Worm (Caenorhabditis elegans) whole organism, L4 larva: ENCODE data around the gene T23F11.11.

ENCODE experiments used
- D1046.2 ChIP-seq: fragments of 200-800 bp; sonication (Bioruptor generic); IDR thresholded peaks from 2 replicates; pipeline ENCODE4 v1.3.6; 2022; ENCODE audit warnings: missing genetic modification characterization, missing compliant biosample characterization
- F26F4.8 ChIP-seq: fragments of 200-800 bp; sonication (Bioruptor generic); conservative IDR thresholded peaks from 2 replicates; pipeline ENCODE4 v1.3.6; 2022; ENCODE audit warnings: missing genetic modification characterization, missing compliant biosample characterization
- F37D6.2 ChIP-seq: sonication (generic microtip); optimal IDR thresholded peaks from 2 replicates; lab custom pipeline; 2016; ENCODE audit warnings: mild to moderate bottlenecking, missing genetic modification characterization, missing compliant biosample characterization
- F44E2.7 ChIP-seq: fragments of 200-800 bp; sonication (Bioruptor generic); IDR thresholded peaks from 2 replicates; pipeline ENCODE4 v2.1.2; 2022; ENCODE audit warnings: missing genetic modification characterization, missing compliant biosample characterization
- T26A8.4 ChIP-seq: fragments of 200-800 bp; sonication (Bioruptor generic); IDR thresholded peaks from 2 replicates; pipeline ENCODE4 v1.3.6; 2022; ENCODE audit warnings: missing genetic modification characterization, missing compliant biosample characterization
- ZK337.2 ChIP-seq: fragments of 200-800 bp; sonication (Bioruptor generic); IDR thresholded peaks from 2 replicates; pipeline ENCODE4 v1.3.6; 2022; ENCODE audit warnings: missing genetic modification reagents, missing genetic modification characterization, missing compliant biosample characterization
- ZK546.5 ChIP-seq, 2 experiments: sonication (generic microtip); optimal IDR thresholded peaks; 2 replicates each; lab custom pipeline; 2017; ENCODE audit warnings: missing biosample characterization in 2 of 2, missing genetic modification characterization in 2 of 2
- aha-1 ChIP-seq: fragments of 150-350 bp; peaks from one replicate; lab custom pipeline; 2014; ENCODE audit warnings: missing biosample characterization, missing genetic modification characterization
- ama-1 ChIP-seq: fragments of 150-350 bp; optimal IDR thresholded peaks from 2 replicates; lab custom pipeline; 2014; ENCODE audit warnings: inconsistent platforms, mixed read lengths
- attf-4 ChIP-seq: sonication (generic microtip); optimal IDR thresholded peaks from 3 replicates; lab custom pipeline; 2017; ENCODE audit warnings: missing biosample characterization, missing genetic modification characterization
- ceh-20 ChIP-seq: fragments of 200-800 bp; sonication (Bioruptor generic); IDR thresholded peaks from 2 replicates; pipeline ENCODE4 v1.3.6; 2022; ENCODE audit warnings: missing genetic modification reagents, missing genetic modification characterization, missing compliant biosample characterization
- ceh-44 ChIP-seq: fragments of 200-800 bp; sonication (Bioruptor generic); IDR thresholded peaks from 2 replicates; pipeline ENCODE4 v1.3.6; 2022; ENCODE audit warnings: missing genetic modification reagents, missing genetic modification characterization, missing compliant biosample characterization
- ceh-62 ChIP-seq: sonication (generic microtip); optimal IDR thresholded peaks from 2 replicates; lab custom pipeline; 2017; ENCODE audit warnings: missing biosample characterization, missing genetic modification characterization
- daf-16 ChIP-seq, 3 experiments: sonication (generic microtip); optimal IDR thresholded peaks; 2 replicates each; lab custom pipeline; 2016 to 2017; ENCODE audit warnings: missing genetic modification characterization in 3 of 3, missing genetic modification reagents in 3 of 3, mild to moderate bottlenecking in 2 of 3, missing compliant biosample characterization in 2 of 3, missing biosample characterization in 1 of 3, moderate library complexity in 1 of 3
- dpl-1 ChIP-seq: fragments of 150-350 bp; optimal IDR thresholded peaks from 2 replicates; lab custom pipeline; 2014; ENCODE audit warnings: missing biosample characterization, missing genetic modification reagents, missing genetic modification characterization
- fkh-10 ChIP-seq: fragments of 150-350 bp; optimal IDR thresholded peaks from 2 replicates; lab custom pipeline; 2014; ENCODE audit warnings: missing biosample characterization, missing genetic modification reagents, missing genetic modification characterization
- gei-8 ChIP-seq: fragments of 200-800 bp; sonication (Bioruptor generic); optimal IDR thresholded peaks from 2 replicates; lab custom pipeline; 2018; ENCODE audit warnings: mild to moderate bottlenecking, missing genetic modification characterization, missing compliant biosample characterization
- hmg-1.1 ChIP-seq: fragments of 200-800 bp; sonication (Bioruptor generic); IDR thresholded peaks from 2 replicates; pipeline ENCODE4 v1.3.6; 2022; ENCODE audit warnings: missing genetic modification reagents, missing genetic modification characterization, missing compliant biosample characterization
- jun-1 ChIP-seq: fragments of 150-350 bp; optimal IDR thresholded peaks from 2 replicates; lab custom pipeline; 2014; ENCODE audit warnings: missing biosample characterization, missing genetic modification reagents, missing genetic modification characterization
- lin-1 ChIP-seq: fragments of 200-800 bp; sonication (Bioruptor generic); IDR thresholded peaks from 2 replicates; pipeline ENCODE4 v1.3.6; 2022; ENCODE audit warnings: missing genetic modification reagents, missing genetic modification characterization, missing compliant biosample characterization
- lin-15B ChIP-seq: fragments of 150-350 bp; sonication (generic microtip); optimal IDR thresholded peaks from 3 replicates; lab custom pipeline; 2014; ENCODE audit warnings: missing biosample characterization, missing genetic modification characterization
- lin-38 ChIP-seq: fragments of 200-800 bp; sonication (Bioruptor generic); IDR thresholded peaks from 2 replicates; pipeline ENCODE4 v1.3.6; 2022; ENCODE audit warnings: missing genetic modification reagents, missing genetic modification characterization, missing compliant biosample characterization
- lir-3 ChIP-seq: sonication (generic microtip); optimal IDR thresholded peaks from 2 replicates; lab custom pipeline; 2016; ENCODE audit warnings: mild to moderate bottlenecking, missing genetic modification characterization, missing compliant biosample characterization
- lsy-2 ChIP-seq, 2 experiments: fragments of 150-350 bp in 1 of 2; sonication (generic microtip) in 1 of 2; optimal IDR thresholded peaks; 2 replicates each; lab custom pipeline; 2014 to 2017; ENCODE audit warnings: missing biosample characterization in 2 of 2, missing genetic modification characterization in 2 of 2
- madf-5 ChIP-seq, 2 experiments: fragments of 200-800 bp; sonication (Bioruptor generic); IDR thresholded peaks; 2 replicates each; pipeline ENCODE4 v1.3.6; 2022; ENCODE audit warnings: missing compliant biosample characterization in 2 of 2, missing genetic modification characterization in 2 of 2
- mdl-1 ChIP-seq, 2 experiments: fragments of 150-350 bp in 1 of 2; sonication (generic microtip) in 1 of 2; optimal IDR thresholded peaks; 2 replicates each; lab custom pipeline; 2014 to 2017; ENCODE audit warnings: missing biosample characterization in 2 of 2, missing genetic modification characterization in 2 of 2
- mes-2 ChIP-seq: sonication (generic microtip); optimal IDR thresholded peaks from 2 replicates; lab custom pipeline; 2016; ENCODE audit warnings: missing genotype, mild to moderate bottlenecking, missing genetic modification characterization, missing compliant biosample characterization; ENCODE audit not compliant: poor library complexity, severe bottlenecking
- mxl-2 ChIP-seq: fragments of 200-800 bp; sonication (Bioruptor generic); conservative IDR thresholded peaks from 2 replicates; pipeline ENCODE4 v1.3.6; 2022; ENCODE audit warnings: missing genetic modification reagents, missing genetic modification characterization, missing compliant biosample characterization
- nhr-10 ChIP-seq: fragments of 150-350 bp; optimal IDR thresholded peaks from 2 replicates; lab custom pipeline; 2014; ENCODE audit warnings: missing biosample characterization, missing genetic modification characterization
- php-3 ChIP-seq: fragments of 200-800 bp; sonication (Bioruptor generic); IDR thresholded peaks from 2 replicates; pipeline ENCODE4 v1.3.6; 2022; ENCODE audit warnings: missing genetic modification reagents, missing genetic modification characterization, missing compliant biosample characterization
- pqm-1 ChIP-seq: sonication (generic microtip); optimal IDR thresholded peaks from 2 replicates; lab custom pipeline; 2017; ENCODE audit warnings: missing biosample characterization, missing genetic modification characterization
- snpc-4 ChIP-seq: fragments of 150-350 bp; optimal IDR thresholded peaks from 2 replicates; lab custom pipeline; 2014; ENCODE audit warnings: missing biosample characterization, missing genetic modification characterization
- tag-97 ChIP-seq: fragments of 200-800 bp; sonication (Bioruptor generic); IDR thresholded peaks from 2 replicates; pipeline ENCODE4 v1.3.6; 2022; ENCODE audit warnings: missing genetic modification characterization, missing compliant biosample characterization
- unc-39 ChIP-seq: sonication (generic microtip); optimal IDR thresholded peaks from 2 replicates; lab custom pipeline; 2017; ENCODE audit warnings: missing biosample characterization, missing genetic modification characterization
- zfp-2 ChIP-seq: sonication (generic microtip); optimal IDR thresholded peaks from 2 replicates; lab custom pipeline; 2016; ENCODE audit warnings: mild to moderate bottlenecking, missing genetic modification characterization, missing compliant biosample characterization
- zfp-3 ChIP-seq: fragments of 200-800 bp; sonication (Bioruptor generic); conservative IDR thresholded peaks from 2 replicates; pipeline ENCODE4 v1.3.6; 2022; ENCODE audit warnings: missing genetic modification reagents, missing genetic modification characterization, missing compliant biosample characterization
- ztf-11 ChIP-seq: fragments of 150-350 bp; optimal IDR thresholded peaks from 2 replicates; lab custom pipeline; 2014; ENCODE audit warnings: missing biosample characterization, missing genetic modification characterization

The T23F11.11 gene

ce11 chrIII:4689595-4689994 lies 18.2 kb upstream of the T23F11.11 start (continued):
- TF ChIP-seq ZK546.5 (tag; optimal IDR thresholded peaks at IDR 0.05; lab: Kevin White, UChicago) (no peak), pqm-1 (tag; lab: Kevin White, UChicago) (peak; percentile 53), jun-1 (tag; lab: Kevin White, UChicago) (peak; percentile 28), unc-39 (no peak), tag-97 (no peak), lsy-2 (tag; optimal IDR thresholded peaks at IDR 0.05; lab: Kevin White, UChicago) (peak; percentile 1 to 80), php-3 (GFP tag; lab: Robert Waterston, UW) (peak; percentile 55), mxl-2 (GFP tag; lab: Robert Waterston, UW) (0 out of 2 replicates have a peak, but pooled peaks have one; percentile 66), F37D6.2 (peak; percentile 30), lir-3 (tag; lab: Kevin White, UChicago) (peak; percentile 75), madf-5 (GFP tag; IDR thresholded peaks at IDR 0.05; lab: Robert Waterston, UW) (peak; percentile 59 to 88; a peak in 2 of 4 replicates), F44E2.7 (GFP tag; lab: Robert Waterston, UW) (peak; percentile 78; the same call in 1 of the 2 replicates), daf-16 (GFP tag; optimal IDR thresholded peaks at IDR 0.05; lab: Kevin White, UChicago) (peak; percentile 70 to 80), daf-16 (tag; optimal IDR thresholded peaks at IDR 0.05; lab: Kevin White, UChicago) (peak; percentile 68), ceh-44 (GFP tag; lab: Robert Waterston, UW) (peak; percentile 90), lin-38 (GFP tag; lab: Robert Waterston, UW) (peak; percentile 83), mdl-1 (tag; optimal IDR thresholded peaks at IDR 0.05; lab: Kevin White, UChicago) (peak in 1 of 2 experiments; percentile 73), gei-8 (GFP tag; lab: Kevin White, UChicago) (peak; percentile 84), fkh-10 (GFP tag; lab: Kevin White, UChicago) (no peak)

- TF ChIP-seq php-3 (GFP tag; lab: Robert Waterston, UW): 0 out of 2 replicates have a peak, but pooled peaks have one; percentile 14
- TF ChIP-seq lin-15B (tag; lab: Kevin White, UChicago): no peak
- TF ChIP-seq mxl-2 (GFP tag; lab: Robert Waterston, UW): no peak
- TF ChIP-seq F44E2.7 (GFP tag; lab: Robert Waterston, UW): no peak
- TF ChIP-seq aha-1 (tag; lab: Kevin White, UChicago): peak; percentile 75
- TF ChIP-seq daf-16 (GFP tag; optimal IDR thresholded peaks at IDR 0.05; lab: Kevin White, UChicago): no peak
- peak; percentile 73 for TF ChIP-seq daf-16 (tag; optimal IDR thresholded peaks at IDR 0.05; lab: Kevin White, UChicago)
- no peak for TF ChIP-seq D1046.2
- TF ChIP-seq ceh-20 (GFP tag; lab: Robert Waterston, UW): no peak
- no peak for TF ChIP-seq hmg-1.1 (GFP tag; lab: Robert Waterston, UW)
- no peak for TF ChIP-seq attf-4 (tag; lab: Kevin White, UChicago)
Observed at ce11 chrIII:4688965-4689364, 17.6 kb upstream of the T23F11.11 start, which contains the start of gene ppat-1. Gene ppat-1 (plus strand): TSS chrIII:4689280.

- TF ChIP-seq T26A8.4 (GFP tag; lab: Robert Waterston, UW) (no peak), fkh-10 (GFP tag; lab: Kevin White, UChicago) (no peak), daf-16 (GFP tag; optimal IDR thresholded peaks at IDR 0.05; lab: Kevin White, UChicago) (no peak), daf-16 (tag; optimal IDR thresholded peaks at IDR 0.05; lab: Kevin White, UChicago) (no peak), dpl-1 (GFP tag; lab: Kevin White, UChicago) (no peak), nhr-10 (tag; lab: Kevin White, UChicago) (no peak), mes-2 (no peak), unc-39 (no peak), lin-1 (GFP tag; lab: Robert Waterston, UW) (no peak), ceh-20 (GFP tag; lab: Robert Waterston, UW) (no peak), snpc-4 (tag; lab: Kevin White, UChicago) (no peak), ZK337.2 (no peak), D1046.2 (no peak), zfp-2 (no peak), ama-1 (lab: Kevin White, UChicago) (no peak), ztf-11 (tag; lab: Kevin White, UChicago) (no peak), F26F4.8 (GFP tag; lab: Robert Waterston, UW) (no peak), attf-4 (tag; lab: Kevin White, UChicago) (no peak), ceh-62 (no peak), pqm-1 (tag; lab: Kevin White, UChicago) (no peak), zfp-3 (GFP tag; lab: Robert Waterston, UW) (no peak)
Observed at ce11 chrIII:4688356-4688755, 17.0 kb upstream of the T23F11.11 start, which contains the start of gene tag-243. Gene tag-243 (minus strand): TSS chrIII:4688456.
